Fruit fly (Drosophila melanogaster): ENCODE data around the gene RhoGAP68F.

The RhoGAP68F gene

dm6 chr3L:12138113-12138899, at the start of gene RhoGAP68F, which contains the start of gene ND-SGDH (continued):
- TF ChIP-seq CG6813 (GFP tag; optimal IDR thresholded peaks at IDR 0.05) (no peak), CG2199 (GFP tag; IDR thresholded peaks at IDR 0.05) (no peak), HmgZ (tag; optimal IDR thresholded peaks at IDR 0.05) (peak; percentile 72), CG10959 (GFP tag; IDR thresholded peaks at IDR 0.05) (peak; percentile 55; the same call in 1 of the 2 replicates), CG17359 (tag; optimal IDR thresholded peaks at IDR 0.05) (peak; percentile 68), CG10274 (GFP tag; optimal IDR thresholded peaks at IDR 0.05) (no peak), eyg (GFP tag; optimal IDR thresholded peaks at IDR 0.05) (peak; percentile 9), CG1647 (GFP tag; optimal IDR thresholded peaks at IDR 0.05) (peak; percentile 45), sc (optimal IDR thresholded peaks at IDR 0.05) (no peak), sc (GFP tag; optimal IDR thresholded peaks at IDR 0.05) (peak; percentile 47), CG7987 (GFP tag; optimal IDR thresholded peaks at IDR 0.05) (no peak), ase (GFP tag; IDR thresholded peaks at IDR 0.05) (0 out of 3 replicates have a peak, but pooled peaks have one; percentile 37), CG9727 (GFP tag; optimal IDR thresholded peaks at IDR 0.05) (peak; percentile 79), CkIIα-i1 (GFP tag; IDR thresholded peaks at IDR 0.05) (no peak), crp (GFP tag; optimal IDR thresholded peaks at IDR 0.05) (peak in 1 of 2 experiments; percentile 40), so (GFP tag; IDR thresholded peaks at IDR 0.05) (peak; percentile 50; the same call in 1 of the 3 replicates), fd64A (GFP tag; optimal IDR thresholded peaks at IDR 0.05) (no peak), aop (GFP tag; IDR thresholded peaks at IDR 0.05) (no peak), Bteb2 (GFP tag; optimal IDR thresholded peaks at IDR 0.05) (peak; percentile 55), CG10979 (tag; optimal IDR thresholded peaks at IDR 0.05) (peak; percentile 56), CG6765 (GFP tag; optimal IDR thresholded peaks at IDR 0.05) (no peak), pan (optimal IDR thresholded peaks at IDR 0.05) (no peak), pan (GFP tag; optimal IDR thresholded peaks at IDR 0.05 in 1 of 2, IDR thresholded peaks at IDR 0.05 in 1 of 2) (peak in 1 of 2 experiments; percentile 51), CG43689 (GFP tag; IDR thresholded peaks at IDR 0.05) (no peak), CG5245 (GFP tag; optimal IDR thresholded peaks at IDR 0.05) (peak; percentile 23), Fer2 (tag; optimal IDR thresholded peaks at IDR 0.05) (peak; percentile 69), sug (tag; optimal IDR thresholded peaks at IDR 0.05) (peak; percentile 82), dysf (GFP tag; IDR thresholded peaks at IDR 0.05) (peak; percentile 80), CG10321 (GFP tag; IDR thresholded peaks at IDR 0.05) (no peak), emc (GFP tag; optimal IDR thresholded peaks at IDR 0.05) (peak; percentile 22), CG14965 (GFP tag; optimal IDR thresholded peaks at IDR 0.05; ENCODE audit: borderline replicate concordance) (no peak), lola (GFP tag; optimal IDR thresholded peaks at IDR 0.05) (peak in 1 of 3 experiments; percentile 81), CG7372 (GFP tag; IDR thresholded peaks at IDR 0.05) (peak; percentile 74), GATAe (GFP tag; conservative IDR thresholded peaks at IDR 0.05) (no peak), Hr51 (GFP tag; optimal IDR thresholded peaks at IDR 0.05) (peak; percentile 71 to 76), ems (GFP tag; optimal IDR thresholded peaks at IDR 0.05) (peak; percentile 66), fu2 (GFP tag; optimal IDR thresholded peaks at IDR 0.05) (peak; percentile 34), dati (GFP tag; IDR thresholded peaks at IDR 0.05) (no peak), zfh2 (GFP tag; optimal IDR thresholded peaks at IDR 0.05) (peak; percentile 86), sisA (GFP tag; IDR thresholded peaks at IDR 0.05) (peak; percentile 68), CG2678 (tag; optimal IDR thresholded peaks at IDR 0.05) (peak; percentile 81), CG11695 (GFP tag; IDR thresholded peaks at IDR 0.05) (peak; percentile 55; the same call in 2 of the 3 replicates), Bgb (GFP tag; IDR thresholded peaks at IDR 0.05; ENCODE audit: partially characterized antibody) (peak; percentile 90), CG9797 (GFP tag; optimal IDR thresholded peaks at IDR 0.05) (peak; percentile 76), hb (GFP tag; IDR thresholded peaks at IDR 0.05; ENCODE audit: partially characterized antibody) (peak; percentile 95), CHES-1-like (GFP tag; optimal IDR thresholded peaks at IDR 0.05) (peak; percentile 52), Mes4 (GFP tag; optimal IDR thresholded peaks at IDR 0.05) (peak; percentile 37), CG8944 (GFP tag; optimal IDR thresholded peaks at IDR 0.05) (peak; percentile 46), Max (GFP tag; optimal IDR thresholded peaks at IDR 0.05) (peak; percentile 63)

Data from whole organism, embryonic.